Fruit fly (Drosophila melanogaster) whole organism, embryonic: ENCODE measurements around the gene CG17612.

ENCODE experiments used
- ATbp ChIP-seq: fragments of 200-800 bp; sonication (Bioruptor generic); optimal IDR thresholded peaks from 2 replicates; lab custom pipeline; 2017; ENCODE audit warnings: missing biosample characterization, mild to moderate bottlenecking, missing genetic modification characterization, missing genetic modification reagents
- Asciz ChIP-seq: fragments of 200-800 bp; sonication (Bioruptor generic); optimal IDR thresholded peaks from 2 replicates; lab custom pipeline; 2017; ENCODE audit warnings: missing biosample characterization, mild to moderate bottlenecking, missing genetic modification characterization, missing genetic modification reagents
- Atf6 ChIP-seq: fragments of 200-800 bp; sonication (Bioruptor generic); IDR thresholded peaks from 2 replicates; pipeline ENCODE4 v1.3.6; 2022; ENCODE audit warnings: missing biosample characterization, missing genetic modification characterization
- Bgb ChIP-seq: fragments of 200-800 bp; sonication (Bioruptor generic); IDR thresholded peaks from 2 replicates; pipeline ENCODE4 v1.3.6; 2022; ENCODE audit warnings: missing biosample characterization, missing genetic modification characterization; ENCODE audit not compliant: partially characterized antibody
- CG1233 ChIP-seq: fragments of 200-800 bp; sonication (Bioruptor generic); optimal IDR thresholded peaks from 4 replicates; lab custom pipeline; 2018; ENCODE audit warnings: missing biosample characterization, mild to moderate bottlenecking, missing genetic modification characterization
- CG12659 ChIP-seq: fragments of 200-800 bp; sonication (Bioruptor generic); optimal IDR thresholded peaks from 3 replicates; lab custom pipeline; 2017; ENCODE audit warnings: mild to moderate bottlenecking, missing biosample characterization, missing genetic modification reagents, missing genetic modification characterization
- CG13775 ChIP-seq: fragments of 200-800 bp; sonication (Bioruptor generic); optimal IDR thresholded peaks from 3 replicates; lab custom pipeline; 2017; ENCODE audit warnings: missing biosample characterization, mild to moderate bottlenecking, missing genetic modification characterization
- CG14710 ChIP-seq: fragments of 200-800 bp; sonication (Bioruptor generic); optimal IDR thresholded peaks from 3 replicates; lab custom pipeline; 2019; ENCODE audit warnings: missing biosample characterization, mild to moderate bottlenecking, missing genetic modification characterization, moderate library complexity
- CG16779 ChIP-seq: fragments of 200-800 bp; sonication (Bioruptor generic); IDR thresholded peaks from 2 replicates; pipeline ENCODE4 v1.3.6; 2022; ENCODE audit warnings: missing biosample characterization, missing genetic modification characterization
- CG17385 ChIP-seq: fragments of 200-800 bp; sonication (Bioruptor generic); optimal IDR thresholded peaks from 3 replicates; lab custom pipeline; 2018; ENCODE audit warnings: missing biosample characterization, mild to moderate bottlenecking, missing genetic modification characterization
- CG17568 ChIP-seq: fragments of 200-800 bp; sonication (Bioruptor generic); optimal IDR thresholded peaks from 2 replicates; lab custom pipeline; 2018; ENCODE audit warnings: missing biosample characterization, mild to moderate bottlenecking, missing genetic modification characterization, moderate library complexity
- CG1792 ChIP-seq: fragments of 200-800 bp; sonication (Bioruptor generic); optimal IDR thresholded peaks from 2 replicates; lab custom pipeline; 2016; ENCODE audit warnings: missing biosample characterization, missing genetic modification characterization
- CG3163 ChIP-seq: fragments of 200-800 bp; sonication (Bioruptor generic); optimal IDR thresholded peaks from 3 replicates; lab custom pipeline; 2016; ENCODE audit warnings: missing biosample characterization, missing genetic modification characterization
- CG32772 ChIP-seq: fragments of 200-800 bp; sonication (Bioruptor generic); IDR thresholded peaks from 2 replicates; pipeline ENCODE4 v1.3.6; 2022; ENCODE audit warnings: missing biosample characterization, missing genetic modification characterization
- CG3281 ChIP-seq: fragments of 200-800 bp; sonication (Bioruptor generic); optimal IDR thresholded peaks from 3 replicates; lab custom pipeline; 2017; ENCODE audit warnings: missing biosample characterization, mild to moderate bottlenecking, missing genetic modification characterization
- CG3726 ChIP-seq: fragments of 200-800 bp; sonication (Bioruptor generic); IDR thresholded peaks from 3 replicates; pipeline ENCODE4, ENCODE4 v1.3.6; 2022; ENCODE audit warnings: missing biosample characterization, missing genetic modification characterization
- CG43689 ChIP-seq: fragments of 200-800 bp; sonication (Bioruptor generic); IDR thresholded peaks from 2 replicates; pipeline ENCODE4 v1.3.6; 2022; ENCODE audit warnings: missing biosample characterization, missing genetic modification characterization
- CG4617 ChIP-seq: fragments of 200-800 bp; sonication (Bioruptor generic); optimal IDR thresholded peaks from 3 replicates; lab custom pipeline; 2016; ENCODE audit warnings: missing biosample characterization, missing genetic modification characterization, borderline replicate concordance
- CG5180 ChIP-seq: fragments of 200-800 bp; sonication (Bioruptor generic); optimal IDR thresholded peaks from 3 replicates; lab custom pipeline; 2017; ENCODE audit warnings: missing biosample characterization, missing genetic modification characterization, mild to moderate bottlenecking, moderate library complexity, missing genetic modification reagents
- CG7987 ChIP-seq: fragments of 200-800 bp; sonication (Bioruptor generic); optimal IDR thresholded peaks from 2 replicates; lab custom pipeline; 2018; ENCODE audit warnings: missing biosample characterization, mild to moderate bottlenecking, missing genetic modification characterization, moderate library complexity
- CG8089 ChIP-seq: fragments of 200-800 bp; sonication (Bioruptor generic); optimal IDR thresholded peaks from 3 replicates; lab custom pipeline; 2016; ENCODE audit warnings: missing biosample characterization, missing genetic modification characterization
- CHES-1-like ChIP-seq: fragments of 200-800 bp; sonication (Bioruptor generic); optimal IDR thresholded peaks from 2 replicates; lab custom pipeline; 2016; ENCODE audit warnings: missing biosample characterization, missing genetic modification characterization
- Camta ChIP-seq: fragments of 200-800 bp; sonication (Bioruptor generic); optimal IDR thresholded peaks from 2 replicates; lab custom pipeline; 2016; ENCODE audit warnings: missing biosample characterization, missing genetic modification characterization
- Dad ChIP-seq: fragments of 200-800 bp; sonication (Bioruptor generic); optimal IDR thresholded peaks from 3 replicates; lab custom pipeline; 2016; ENCODE audit warnings: missing biosample characterization, missing genetic modification characterization
- Deaf1 ChIP-seq: fragments of 200-800 bp; optimal IDR thresholded peaks from 3 replicates; lab custom pipeline; 2019; ENCODE audit warnings: missing biosample characterization, mild to moderate bottlenecking, missing genetic modification characterization, moderate library complexity
- Dref ChIP-seq: fragments of 200-800 bp; sonication (Bioruptor generic); IDR thresholded peaks from 2 replicates; pipeline ENCODE4 v1.3.6; 2022; ENCODE audit warnings: missing biosample characterization, missing genetic modification characterization
- E2f2 ChIP-seq: fragments of 200-800 bp; sonication (Bioruptor generic); IDR thresholded peaks from 2 replicates; pipeline ENCODE4 v1.3.6; 2022; ENCODE audit warnings: missing biosample characterization, missing genetic modification characterization
- Hsf ChIP-seq: fragments of 200-800 bp; sonication (Bioruptor generic); optimal IDR thresholded peaks from 3 replicates; lab custom pipeline; 2016; ENCODE audit warnings: missing biosample characterization, missing genetic modification characterization
- NK7.1 ChIP-seq: fragments of 200-800 bp; sonication (Bioruptor generic); optimal IDR thresholded peaks from 3 replicates; lab custom pipeline; 2016; ENCODE audit warnings: missing biosample characterization, missing genetic modification characterization
- chif ChIP-seq, 2 experiments: fragments of 200-800 bp; sonication (Bioruptor generic); optimal IDR thresholded peaks; 3 replicates each; lab custom pipeline; 2016; ENCODE audit warnings: missing biosample characterization in 2 of 2, missing genetic modification characterization in 2 of 2
- ewg ChIP-seq: fragments of 200-800 bp; sonication (Bioruptor generic); optimal IDR thresholded peaks from 3 replicates; lab custom pipeline; 2017; ENCODE audit warnings: mild to moderate bottlenecking, missing biosample characterization, missing genetic modification reagents, missing genetic modification characterization
- hkb ChIP-seq, 2 experiments: fragments of 200-800 bp in 1 of 2; fragments of >200 bp in 1 of 2; sonication (Bioruptor generic) in 1 of 2; IDR thresholded peaks in 1 of 2; optimal IDR thresholded peaks in 1 of 2; 2 replicates each; pipeline versions ENCODE4 v1.3.6 to Lab custom; 2017 to 2022; ENCODE audit warnings: missing biosample characterization in 1 of 2, missing genetic modification characterization in 1 of 2
- insv ChIP-seq, 2 experiments: fragments of 200-800 bp; sonication (Bioruptor generic); optimal IDR thresholded peaks; 3 replicates each; lab custom pipeline; 2016 to 2018; ENCODE audit warnings: missing biosample characterization in 2 of 2, missing genetic modification characterization in 2 of 2
- inv ChIP-seq: fragments of 200-800 bp; sonication (Bioruptor generic); IDR thresholded peaks from 2 replicates; pipeline ENCODE4 v1.3.6; 2022; ENCODE audit warnings: missing biosample characterization, missing genetic modification characterization; ENCODE audit not compliant: partially characterized antibody
- kni ChIP-seq: fragments of 200-800 bp; sonication (Bioruptor generic); optimal IDR thresholded peaks from 3 replicates; lab custom pipeline; 2017; ENCODE audit warnings: mild to moderate bottlenecking, missing biosample characterization, missing genetic modification reagents, missing genetic modification characterization
- lola ChIP-seq, 3 experiments: fragments of >200 bp in 2 of 3; fragments of 200-800 bp in 1 of 3; sonication (Bioruptor generic) in 1 of 3; optimal IDR thresholded peaks; 2 replicates each; lab custom pipeline; 2017 to 2019; ENCODE audit warnings: missing biosample characterization in 3 of 3, missing genetic modification characterization in 3 of 3, mild to moderate bottlenecking in 1 of 3, moderate library complexity in 1 of 3
- luna ChIP-seq: fragments of 200-800 bp; sonication (Bioruptor generic); optimal IDR thresholded peaks from 2 replicates; lab custom pipeline; 2016; ENCODE audit warnings: missing biosample characterization, missing genetic modification characterization
- nerfin-2 ChIP-seq: fragments of 200-800 bp; sonication (Bioruptor generic); IDR thresholded peaks from 2 replicates; pipeline ENCODE4 v1.3.6; 2022; ENCODE audit warnings: missing biosample characterization, missing genetic modification characterization; ENCODE audit not compliant: partially characterized antibody
- pan ChIP-seq, 4 experiments: fragments of >200 bp in 3 of 4; fragments of 200-800 bp in 1 of 4; sonication (Bioruptor generic) in 1 of 4; optimal IDR thresholded peaks in 3 of 4; IDR thresholded peaks in 1 of 4; 2 replicates each; pipeline versions ENCODE4 v1.3.6 to Lab custom; 2017 to 2022; ENCODE audit warnings: missing biosample characterization in 2 of 4, missing genetic modification characterization in 2 of 4, mixed read lengths in 1 of 4
- peb ChIP-seq: fragments of 200-800 bp; sonication (Bioruptor generic); IDR thresholded peaks from 2 replicates; pipeline ENCODE4 v1.3.6; 2022; ENCODE audit warnings: missing biosample characterization, missing genetic modification characterization
- phol ChIP-seq: fragments of 200-800 bp; sonication (Bioruptor generic); optimal IDR thresholded peaks from 3 replicates; lab custom pipeline; 2018; ENCODE audit warnings: missing biosample characterization, mild to moderate bottlenecking, missing genetic modification characterization, moderate library complexity
- row ChIP-seq: fragments of 200-800 bp; sonication (Bioruptor generic); IDR thresholded peaks from 3 replicates; pipeline ENCODE4 v1.3.6; 2022; ENCODE audit warnings: missing biosample characterization, missing genetic modification characterization
- salm ChIP-seq: fragments of 200-800 bp; sonication (Bioruptor generic); optimal IDR thresholded peaks from 2 replicates; lab custom pipeline; 2018; ENCODE audit warnings: missing biosample characterization, mild to moderate bottlenecking, missing genetic modification characterization
- schlank ChIP-seq: fragments of 200-800 bp; sonication (Bioruptor generic); optimal IDR thresholded peaks from 2 replicates; lab custom pipeline; 2018; ENCODE audit warnings: missing biosample characterization, mild to moderate bottlenecking, missing genetic modification characterization
- stwl ChIP-seq: fragments of 200-800 bp; sonication (Bioruptor generic); optimal IDR thresholded peaks from 3 replicates; lab custom pipeline; 2018; ENCODE audit warnings: missing biosample characterization, mild to moderate bottlenecking, missing genetic modification characterization, moderate library complexity
- unc-4 ChIP-seq: fragments of 200-800 bp; sonication (Bioruptor generic); IDR thresholded peaks from 2 replicates; pipeline ENCODE4 v1.3.6; 2022; ENCODE audit warnings: missing biosample characterization, missing genetic modification characterization; ENCODE audit not compliant: partially characterized antibody
- vfl ChIP-seq: fragments of 200-800 bp; sonication (Bioruptor generic); optimal IDR thresholded peaks from 2 replicates; lab custom pipeline; 2016; ENCODE audit warnings: missing biosample characterization, missing genetic modification characterization
- zfh1 ChIP-seq: fragments of 200-800 bp; sonication (Bioruptor generic); IDR thresholded peaks from 3 replicates; pipeline ENCODE4 v1.3.6; 2022; ENCODE audit warnings: missing biosample characterization, missing genetic modification characterization

Gene CG17612

DNA sequence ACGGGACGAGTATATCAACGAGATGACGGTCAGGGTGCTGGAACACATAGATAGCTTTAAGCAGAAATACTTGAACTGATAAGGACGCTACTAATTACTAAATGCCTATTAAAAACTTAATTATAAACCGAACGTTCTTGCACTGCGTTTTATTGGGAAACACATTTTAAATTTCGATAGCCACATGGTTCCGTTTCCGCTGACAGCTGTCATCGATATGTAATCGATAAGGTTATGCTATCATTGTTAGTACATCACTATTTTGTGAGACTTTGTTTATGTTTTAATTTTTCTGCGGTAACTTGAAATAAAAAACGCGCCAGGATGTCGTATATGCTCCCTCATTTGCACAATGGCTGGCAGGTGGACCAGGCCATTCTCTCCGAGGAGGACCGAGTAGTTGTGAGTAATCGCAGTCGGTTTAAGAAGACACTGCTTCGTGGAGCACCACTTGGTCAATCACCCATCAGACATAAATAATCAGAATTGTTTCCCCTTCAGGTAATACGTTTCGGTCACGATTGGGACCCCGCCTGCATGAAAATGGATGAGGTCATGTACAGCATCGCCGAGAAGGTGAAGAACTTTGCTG lies 20.6 kb upstream of the CG17612 start, which contains the start of gene Dim1 (continued):
- peak; percentile 27; the same call in 1 of the 2 replicates for TF ChIP-seq inv (GFP tag; lab: Robert Waterston, UW)
- TF ChIP-seq CG3726: no peak
- TF ChIP-seq CG1792 (GFP tag; lab: Kevin White, UChicago): peak; percentile 14
- peak; percentile 23 for TF ChIP-seq schlank (tag; lab: Kevin White, UChicago)
- TF ChIP-seq pan (optimal IDR thresholded peaks at IDR 0.05; lab: Kevin White, UChicago): no peak
- no peak for TF ChIP-seq pan (GFP tag; optimal IDR thresholded peaks at IDR 0.05 in 1 of 2, IDR thresholded peaks at IDR 0.05 in 1 of 2)
- no peak for TF ChIP-seq peb (GFP tag; lab: Robert Waterston, UW)
- TF ChIP-seq phol (tag; lab: Kevin White, UChicago): no peak
- TF ChIP-seq CG3281: no peak
- TF ChIP-seq vfl (GFP tag; lab: Kevin White, UChicago): no peak
- no peak for TF ChIP-seq CG8089 (GFP tag; lab: Kevin White, UChicago)
- no peak for TF ChIP-seq chif (GFP tag; optimal IDR thresholded peaks at IDR 0.05; lab: Kevin White, UChicago)
- no peak for TF ChIP-seq lola (GFP tag; optimal IDR thresholded peaks at IDR 0.05; lab: Kevin White, UChicago)
- no peak for TF ChIP-seq salm (tag; lab: Kevin White, UChicago)
- TF ChIP-seq nerfin-2: peak; percentile 70
- TF ChIP-seq Bgb: peak; percentile 74
- TF ChIP-seq CG14710 (tag; lab: Kevin White, UChicago): peak; percentile 22
- TF ChIP-seq CG17385 (GFP tag; lab: Kevin White, UChicago): no peak
- TF ChIP-seq Atf6 (GFP tag; lab: Robert Waterston, UW): no peak
- TF ChIP-seq kni (GFP tag; lab: Kevin White, UChicago): no peak
- TF ChIP-seq CG7987 (GFP tag; lab: Kevin White, UChicago): peak; percentile 56
- TF ChIP-seq CG43689 (GFP tag; lab: Robert Waterston, UW): no peak
- peak; percentile 46 for TF ChIP-seq CG12659 (GFP tag; lab: Kevin White, UChicago)
- no peak for TF ChIP-seq CG32772 (GFP tag; lab: Robert Waterston, UW)
- no peak for TF ChIP-seq hkb (optimal IDR thresholded peaks at IDR 0.05; lab: Kevin White, UChicago)
- peak; percentile 50 for TF ChIP-seq hkb (GFP tag; IDR thresholded peaks at IDR 0.05; lab: Robert Waterston, UW)
- TF ChIP-seq zfh1: peak; percentile 30; the same call in 1 of the 3 replicates
- TF ChIP-seq luna (GFP tag; lab: Kevin White, UChicago): peak; percentile 42
- no peak for TF ChIP-seq Deaf1
- peak; percentile 11 for TF ChIP-seq NK7.1
- peak; percentile 24 for TF ChIP-seq CHES-1-like
- TF ChIP-seq ATbp (GFP tag; lab: Kevin White, UChicago): no peak
- TF ChIP-seq CG5180 (GFP tag; lab: Kevin White, UChicago): no peak
- peak; percentile 34 for TF ChIP-seq CG4617
- TF ChIP-seq CG1233: peak; percentile 16
- peak; percentile 91 for TF ChIP-seq Dref (GFP tag; lab: Robert Waterston, UW)
- peak; percentile 82 for TF ChIP-seq stwl (tag; lab: Kevin White, UChicago)
- peak; percentile 20 for TF ChIP-seq Hsf (GFP tag; lab: Kevin White, UChicago)
- TF ChIP-seq insv (GFP tag; optimal IDR thresholded peaks at IDR 0.05; lab: Kevin White, UChicago): no peak
- TF ChIP-seq E2f2 (GFP tag; lab: Robert Waterston, UW): peak; percentile 94
- no peak for TF ChIP-seq CG16779 (GFP tag; lab: Robert Waterston, UW)
- TF ChIP-seq CG17568 (GFP tag; lab: Kevin White, UChicago): no peak
- peak; percentile 50 for TF ChIP-seq Dad
- peak; percentile 31 for TF ChIP-seq Asciz (GFP tag; lab: Kevin White, UChicago)
- peak; percentile 75 for TF ChIP-seq unc-4 (GFP tag; lab: Robert Waterston, UW)
- no peak for TF ChIP-seq row (GFP tag; lab: Robert Waterston, UW)
- peak; percentile 49 for TF ChIP-seq Camta
- peak; percentile 31 for TF ChIP-seq CG13775 (GFP tag; lab: Kevin White, UChicago)
- peak; percentile 5 for TF ChIP-seq CG3163
- no peak for TF ChIP-seq ewg (GFP tag; lab: Kevin White, UChicago)
